Worm (Caenorhabditis elegans) whole organism, L4 larva: ENCODE data around the gene sart-3.

Source experiments
- daf-19 ChIP-seq: fragments of 200-800 bp; sonication (Bioruptor generic); conservative IDR thresholded peaks from 2 replicates; pipeline ENCODE4 v1.3.6; 2022; ENCODE audit warnings: missing genetic modification characterization, missing compliant biosample characterization
- mes-2 ChIP-seq: sonication (generic microtip); optimal IDR thresholded peaks from 2 replicates; lab custom pipeline; 2016; ENCODE audit warnings: missing genotype, mild to moderate bottlenecking, missing genetic modification characterization, missing compliant biosample characterization; ENCODE audit not compliant: poor library complexity, severe bottlenecking
- nhr-25 ChIP-seq: sonication (generic microtip); optimal IDR thresholded peaks from 2 replicates; lab custom pipeline; 2017; ENCODE audit warnings: missing genetic modification characterization, mild to moderate bottlenecking, missing compliant biosample characterization, antibody characterized with exemption, moderate library complexity, borderline replicate concordance; ENCODE audit not compliant: insufficient read depth
- snpc-4 ChIP-seq: fragments of 150-350 bp; optimal IDR thresholded peaks from 2 replicates; lab custom pipeline; 2014; ENCODE audit warnings: missing biosample characterization, missing genetic modification characterization
- unc-39 ChIP-seq: sonication (generic microtip); optimal IDR thresholded peaks from 2 replicates; lab custom pipeline; 2017; ENCODE audit warnings: missing biosample characterization, missing genetic modification characterization

DNA sequence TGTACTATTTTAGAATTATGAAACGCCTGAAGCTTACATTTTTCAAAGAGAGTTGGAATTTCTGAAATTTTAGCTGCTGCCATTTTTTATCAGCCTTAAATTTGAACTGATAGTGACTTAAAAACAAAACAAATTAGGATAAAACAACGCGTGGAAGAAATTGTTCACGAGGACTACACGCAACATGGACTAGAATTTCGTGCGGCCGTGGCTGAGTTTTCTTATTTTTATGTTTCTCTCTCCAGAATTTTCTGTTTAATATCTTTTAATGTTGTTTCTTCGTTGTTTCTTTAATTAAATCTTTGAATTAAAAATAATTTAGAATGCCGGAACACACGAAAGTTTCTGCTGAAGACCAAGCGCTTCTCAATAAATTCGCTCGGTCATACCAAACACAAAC, 17.9 kb downstream of the sart-3 start, which contains the start of the genes B0035.3, B0035.22 and pfd-4:
- TF ChIP-seq unc-39 (tag; lab: Kevin White, UChicago), result no peak
- no peak for TF ChIP-seq daf-19 (GFP tag; lab: Robert Waterston, UW)
- no peak for TF ChIP-seq nhr-25 (tag; lab: Kevin White, UChicago)
- TF ChIP-seq mes-2 (tag; lab: Kevin White, UChicago), result peak; percentile 97
- TF ChIP-seq snpc-4, result no peak
